Worm (Caenorhabditis elegans) whole organism, young adult: Measurements from ENCODE around the gene srh-46.

ENCODE experiments used
- F10E7.11 ChIP-seq: sonication (generic microtip); optimal IDR thresholded peaks from 2 replicates; lab custom pipeline; 2017; ENCODE audit warnings: mild to moderate bottlenecking, missing genetic modification characterization, moderate library complexity, missing compliant biosample characterization
- F22D6.2 ChIP-seq: sonication (generic microtip); optimal IDR thresholded peaks from 2 replicates; lab custom pipeline; 2016; ENCODE audit warnings: mild to moderate bottlenecking, missing genetic modification characterization, missing compliant biosample characterization
- F37B4.10 ChIP-seq: fragments of 200-800 bp; sonication (Bioruptor generic); IDR thresholded peaks from 2 replicates; pipeline ENCODE4 v1.3.6; 2022; ENCODE audit warnings: missing genetic modification characterization, missing compliant biosample characterization
- F52B5.7 ChIP-seq: sonication (generic microtip); optimal IDR thresholded peaks from 2 replicates; lab custom pipeline; 2016; ENCODE audit warnings: mild to moderate bottlenecking, missing genetic modification characterization, missing compliant biosample characterization
- F55B11.4 ChIP-seq: sonication (generic microtip); optimal IDR thresholded peaks from 2 replicates; lab custom pipeline; 2016; ENCODE audit warnings: missing compliant biosample characterization, missing genetic modification characterization, borderline replicate concordance; ENCODE audit not compliant: insufficient read depth
- K11D2.4 ChIP-seq: fragments of 200-800 bp; sonication (Bioruptor generic); IDR thresholded peaks from 2 replicates; pipeline ENCODE4 v1.3.6; 2022; ENCODE audit warnings: missing genetic modification reagents, missing genetic modification characterization, missing compliant biosample characterization
- Y53F4B.3 ChIP-seq: fragments of 200-800 bp; sonication (Bioruptor generic); IDR thresholded peaks from 2 replicates; pipeline ENCODE4 v1.3.6; 2022; ENCODE audit warnings: missing genetic modification reagents, missing genetic modification characterization, missing compliant biosample characterization
- athp-1 ChIP-seq: sonication (generic microtip); optimal IDR thresholded peaks from 2 replicates; lab custom pipeline; 2017; ENCODE audit warnings: mild to moderate bottlenecking, missing genetic modification characterization, missing compliant biosample characterization
- attf-5 ChIP-seq: fragments of 200-800 bp; sonication (Bioruptor generic); optimal IDR thresholded peaks from 2 replicates; lab custom pipeline; 2018; ENCODE audit warnings: mild to moderate bottlenecking, missing genetic modification characterization, missing compliant biosample characterization
- bed-2 ChIP-seq: fragments of 200-800 bp; sonication (Bioruptor generic); IDR thresholded peaks from 2 replicates; pipeline ENCODE4 v1.3.6; 2022; ENCODE audit warnings: missing genetic modification reagents, missing genetic modification characterization, missing compliant biosample characterization
- ccch-3 ChIP-seq: fragments of 200-800 bp; sonication (Bioruptor generic); optimal IDR thresholded peaks from 2 replicates; lab custom pipeline; 2018; ENCODE audit warnings: mild to moderate bottlenecking, missing genetic modification characterization, missing compliant biosample characterization
- cebp-2 ChIP-seq: fragments of 200-800 bp; sonication (Bioruptor generic); IDR thresholded peaks from 2 replicates; pipeline ENCODE4 v1.3.6; 2022; ENCODE audit warnings: missing genetic modification characterization, missing compliant biosample characterization
- ceh-40 ChIP-seq: fragments of 200-800 bp; sonication (Bioruptor generic); IDR thresholded peaks from 2 replicates; pipeline ENCODE4 v1.3.6; 2022; ENCODE audit warnings: missing genetic modification characterization, missing compliant biosample characterization
- ceh-58 ChIP-seq: fragments of 200-800 bp; sonication (Bioruptor generic); IDR thresholded peaks from 2 replicates; pipeline ENCODE4 v1.3.6; 2022; ENCODE audit warnings: missing genetic modification characterization, missing compliant biosample characterization
- ceh-79 ChIP-seq: sonication (generic microtip); optimal IDR thresholded peaks from 2 replicates; lab custom pipeline; 2017; ENCODE audit warnings: mild to moderate bottlenecking, missing genetic modification characterization, missing compliant biosample characterization
- die-1 ChIP-seq: sonication (generic microtip); optimal IDR thresholded peaks from 2 replicates; lab custom pipeline; 2016; ENCODE audit warnings: missing genotype, mild to moderate bottlenecking, missing genetic modification characterization, missing compliant biosample characterization
- dox-1 ChIP-seq: fragments of 200-800 bp; sonication (Bioruptor generic); IDR thresholded peaks from 2 replicates; pipeline ENCODE4 v1.3.6; 2022; ENCODE audit warnings: missing genetic modification reagents, missing genetic modification characterization, missing compliant biosample characterization
- dpl-1 ChIP-seq: fragments of 150-350 bp; optimal IDR thresholded peaks from 2 replicates; lab custom pipeline; 2014; ENCODE audit warnings: missing biosample characterization, missing genetic modification reagents, missing genetic modification characterization
- egl-18 ChIP-seq: fragments of 200-800 bp; sonication (Bioruptor generic); IDR thresholded peaks from 2 replicates; pipeline ENCODE4 v1.3.6; 2022; ENCODE audit warnings: missing genetic modification reagents, missing genetic modification characterization, missing compliant biosample characterization
- fkh-3 ChIP-seq: sonication (generic microtip); optimal IDR thresholded peaks from 2 replicates; lab custom pipeline; 2016; ENCODE audit warnings: mild to moderate bottlenecking, missing genetic modification characterization, missing compliant biosample characterization
- hlh-26 ChIP-seq: fragments of 200-800 bp; sonication (Bioruptor generic); conservative IDR thresholded peaks from 2 replicates; pipeline ENCODE4 v1.3.6; 2022; ENCODE audit warnings: missing genetic modification reagents, missing genetic modification characterization, missing compliant biosample characterization
- hsf-1 ChIP-seq: fragments of 200-800 bp; sonication (Bioruptor generic); IDR thresholded peaks from 2 replicates; pipeline ENCODE4 v1.3.6; 2022; ENCODE audit warnings: missing genetic modification reagents, missing genetic modification characterization, missing compliant biosample characterization
- lag-1 ChIP-seq: fragments of 200-800 bp; sonication (Bioruptor generic); IDR thresholded peaks from 2 replicates; pipeline ENCODE4 v1.3.6; 2022; ENCODE audit warnings: missing genetic modification reagents, missing genetic modification characterization, missing compliant biosample characterization
- let-526 ChIP-seq: fragments of 200-800 bp; sonication (Bioruptor generic); IDR thresholded peaks from 2 replicates; pipeline ENCODE4 v1.3.6; 2022; ENCODE audit warnings: missing genetic modification reagents, missing genetic modification characterization, missing compliant biosample characterization
- let-607 ChIP-seq, 2 experiments: fragments of 200-800 bp in 1 of 2; sonication (Bioruptor generic) in 1 of 2; sonication (generic microtip) in 1 of 2; optimal IDR thresholded peaks; 2 replicates each; lab custom pipeline; 2016 to 2018; ENCODE audit warnings: mild to moderate bottlenecking in 2 of 2, missing compliant biosample characterization in 2 of 2, missing genetic modification characterization in 2 of 2, moderate library complexity in 2 of 2, missing genotype in 1 of 2
- lin-40 ChIP-seq: sonication (generic microtip); optimal IDR thresholded peaks from 2 replicates; lab custom pipeline; 2016; ENCODE audit warnings: missing genetic modification characterization, mild to moderate bottlenecking, missing compliant biosample characterization, missing genotype, missing genetic modification reagents
- lir-1 ChIP-seq: fragments of 200-800 bp; sonication (Bioruptor generic); conservative IDR thresholded peaks from 2 replicates; pipeline ENCODE4 v1.3.6; 2022; ENCODE audit warnings: missing genetic modification reagents, missing genetic modification characterization, missing compliant biosample characterization
- lsl-1 ChIP-seq: fragments of 200-800 bp; sonication (Bioruptor generic); optimal IDR thresholded peaks from 2 replicates; lab custom pipeline; 2018; ENCODE audit warnings: mild to moderate bottlenecking, missing genetic modification characterization, moderate library complexity, missing compliant biosample characterization
- madf-10 ChIP-seq: sonication (generic microtip); optimal IDR thresholded peaks from 2 replicates; lab custom pipeline; 2016; ENCODE audit warnings: mild to moderate bottlenecking, missing genetic modification characterization, missing compliant biosample characterization
- madf-6 ChIP-seq: fragments of 200-800 bp; sonication (Bioruptor generic); IDR thresholded peaks from 2 replicates; pipeline ENCODE4 v1.3.6; 2022; ENCODE audit warnings: missing genetic modification reagents, missing genetic modification characterization, missing compliant biosample characterization
- mcd-1 ChIP-seq: fragments of 200-800 bp; sonication (Bioruptor generic); IDR thresholded peaks from 2 replicates; pipeline ENCODE4 v1.3.6; 2022; ENCODE audit warnings: missing genetic modification reagents, missing genetic modification characterization, missing compliant biosample characterization
- mel-28 ChIP-seq: sonication (generic microtip); optimal IDR thresholded peaks from 2 replicates; lab custom pipeline; 2016; ENCODE audit warnings: borderline replicate concordance, mild to moderate bottlenecking, missing genetic modification characterization, missing compliant biosample characterization
- nfya-1 ChIP-seq: sonication (generic microtip); optimal IDR thresholded peaks from 2 replicates; lab custom pipeline; 2017; ENCODE audit warnings: antibody characterized with exemption, missing compliant biosample characterization, missing genetic modification characterization, borderline replicate concordance; ENCODE audit not compliant: insufficient read depth
- nfya-2 ChIP-seq: fragments of 200-800 bp; sonication (Bioruptor generic); IDR thresholded peaks from 2 replicates; pipeline ENCODE4 v1.3.6; 2022; ENCODE audit warnings: missing genetic modification reagents, missing genetic modification characterization, missing compliant biosample characterization
- nhr-80 ChIP-seq: sonication (generic microtip); optimal IDR thresholded peaks from 2 replicates; lab custom pipeline; 2016; ENCODE audit warnings: missing genetic modification characterization, missing compliant biosample characterization
- rcor-1 ChIP-seq: fragments of 200-800 bp; sonication (Bioruptor generic); IDR thresholded peaks from 2 replicates; pipeline ENCODE4 v1.3.6; 2022; ENCODE audit warnings: missing genetic modification reagents, missing genetic modification characterization, missing compliant biosample characterization
- rpc-1 ChIP-seq, 2 experiments: fragments of 150-350 bp in 1 of 2; sonication (generic microtip) in 1 of 2; optimal IDR thresholded peaks; 2 replicates each; lab custom pipeline; 2014 to 2018; ENCODE audit warnings: missing biosample characterization in 1 of 2, missing genetic modification characterization in 1 of 2, missing genetic modification reagents in 1 of 2, missing genotype in 1 of 2
- sea-2 ChIP-seq: fragments of 200-800 bp; sonication (Bioruptor generic); IDR thresholded peaks from 2 replicates; pipeline ENCODE4 v1.3.6; 2022; ENCODE audit warnings: missing genetic modification characterization, missing compliant biosample characterization
- snpc-1.3 ChIP-seq: sonication (generic microtip); optimal IDR thresholded peaks from 2 replicates; lab custom pipeline; 2017; ENCODE audit warnings: missing genetic modification characterization, mild to moderate bottlenecking, missing compliant biosample characterization, antibody characterized with exemption, moderate library complexity, missing genotype, missing genetic modification reagents; ENCODE audit not compliant: insufficient read depth
- tbp1 ChIP-seq: fragments of 200-800 bp; sonication (Bioruptor generic); optimal IDR thresholded peaks from 2 replicates; lab custom pipeline; 2018; ENCODE audit warnings: mild to moderate bottlenecking, missing genetic modification characterization, missing compliant biosample characterization
- tbx-9 ChIP-seq: sonication (generic microtip); optimal IDR thresholded peaks from 2 replicates; lab custom pipeline; 2016; ENCODE audit warnings: borderline replicate concordance, missing genetic modification characterization, inconsistent platforms, missing compliant biosample characterization
- zfh-2 ChIP-seq: fragments of 200-800 bp; sonication (Bioruptor generic); conservative IDR thresholded peaks from 2 replicates; pipeline ENCODE4 v1.3.6; 2022; ENCODE audit warnings: missing genetic modification reagents, missing genetic modification characterization, missing compliant biosample characterization
- ztf-18 ChIP-seq: sonication (generic microtip); optimal IDR thresholded peaks from 2 replicates; lab custom pipeline; 2016; ENCODE audit warnings: missing genotype, mild to moderate bottlenecking, missing genetic modification characterization, missing compliant biosample characterization
- ztf-25 ChIP-seq: fragments of 200-800 bp; sonication (Bioruptor generic); IDR thresholded peaks from 2 replicates; pipeline ENCODE4 v1.3.6; 2022; ENCODE audit warnings: missing genetic modification reagents, missing genetic modification characterization, missing compliant biosample characterization
- ztf-26 ChIP-seq: sonication (generic microtip); optimal IDR thresholded peaks from 2 replicates; lab custom pipeline; 2017; ENCODE audit warnings: missing genetic modification characterization, missing compliant biosample characterization
- ztf-28 ChIP-seq: fragments of 200-800 bp; sonication (Bioruptor generic); IDR thresholded peaks from 2 replicates; pipeline ENCODE4 v1.3.6; 2022; ENCODE audit warnings: missing genetic modification reagents, missing genetic modification characterization, missing compliant biosample characterization
- ztf-6 ChIP-seq: fragments of 200-800 bp; sonication (Bioruptor generic); IDR thresholded peaks from 2 replicates; pipeline ENCODE4 v1.3.6; 2022; ENCODE audit warnings: missing genetic modification reagents, missing genetic modification characterization, missing compliant biosample characterization

The srh-46 gene

DNA sequence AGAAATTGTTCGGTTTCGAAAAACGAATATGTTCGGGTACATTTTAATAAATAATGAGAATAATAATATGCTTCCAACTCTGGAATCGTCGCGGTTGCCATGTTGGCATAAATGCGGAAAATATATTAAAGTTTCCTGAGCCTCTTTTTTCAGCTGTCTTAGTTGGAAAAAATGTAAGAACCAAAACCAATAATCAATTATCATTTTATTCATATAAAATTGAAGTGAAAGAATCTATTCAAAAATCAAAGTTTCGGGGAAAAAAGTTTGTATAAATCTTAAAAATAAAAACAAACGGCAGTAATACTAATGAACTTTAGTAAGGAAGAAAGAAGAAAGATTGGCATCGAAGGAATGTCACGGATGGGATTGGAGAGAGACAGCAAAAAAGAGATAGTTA, 2.2 kb upstream of the srh-46 start, which contains the start of gene srh-45:
srh-45 (minus strand) TSS at position 101 of the 400 bp plus-strand sequence.
- no peak for TF ChIP-seq mcd-1 (GFP tag; lab: Robert Waterston, UW)
- TF ChIP-seq lir-1: no peak
- no peak for TF ChIP-seq lin-40 (tag; lab: Kevin White, UChicago)
- no peak for TF ChIP-seq F22D6.2 (tag; lab: Kevin White, UChicago)
- TF ChIP-seq ztf-28 (GFP tag; lab: Robert Waterston, UW): no peak
- TF ChIP-seq F55B11.4: no peak
- no peak for TF ChIP-seq hlh-26 (GFP tag; lab: Robert Waterston, UW)
- TF ChIP-seq madf-6 (GFP tag; lab: Robert Waterston, UW): no peak
- TF ChIP-seq ceh-40: no peak
- TF ChIP-seq tbx-9 (tag; lab: Kevin White, UChicago): no peak
- TF ChIP-seq die-1: no peak
- TF ChIP-seq athp-1 (tag; lab: Kevin White, UChicago): no peak
- no peak for TF ChIP-seq K11D2.4 (GFP tag; lab: Robert Waterston, UW)
- no peak for TF ChIP-seq F10E7.11 (tag; lab: Kevin White, UChicago)
- TF ChIP-seq nfya-1 (tag; lab: Kevin White, UChicago): no peak
- TF ChIP-seq bed-2: no peak
- TF ChIP-seq nfya-2: no peak
- TF ChIP-seq ceh-79 (tag; lab: Kevin White, UChicago): no peak

DNA sequence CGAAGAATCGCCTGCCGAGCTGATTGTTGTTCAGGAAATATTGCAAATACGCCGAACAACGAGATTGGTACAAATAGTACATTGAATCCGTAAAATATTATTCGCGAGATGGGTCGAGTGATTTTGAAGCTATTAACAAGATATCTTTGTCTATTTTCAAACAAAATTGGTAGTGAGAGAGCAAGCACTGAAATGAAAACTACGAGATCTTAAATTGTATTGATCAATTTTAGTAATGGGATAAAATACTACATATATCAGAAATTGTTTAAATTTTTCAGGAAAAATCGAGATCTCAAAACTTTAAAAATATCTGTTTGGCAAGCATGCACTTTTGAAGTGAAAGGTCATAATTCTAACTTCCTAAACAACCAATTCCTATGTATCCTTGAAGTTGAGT, 1.5 kb upstream of the srh-46 start:
- no peak for TF ChIP-seq cebp-2
- no peak for TF ChIP-seq F37B4.10 (GFP tag; lab: Robert Waterston, UW)
- TF ChIP-seq let-607 (tag; optimal IDR thresholded peaks at IDR 0.05; lab: Kevin White, UChicago): no peak
- TF ChIP-seq ccch-3 (GFP tag; lab: Kevin White, UChicago): no peak
- no peak for TF ChIP-seq ztf-26
- TF ChIP-seq mel-28 (tag; lab: Kevin White, UChicago): no peak
- no peak for TF ChIP-seq dpl-1 (GFP tag; lab: Kevin White, UChicago)
- TF ChIP-seq nfya-1 (tag; lab: Kevin White, UChicago): no peak
- no peak for TF ChIP-seq sea-2 (GFP tag; lab: Robert Waterston, UW)
- no peak for TF ChIP-seq ztf-25
- TF ChIP-seq rcor-1: no peak
- no peak for TF ChIP-seq let-526
- TF ChIP-seq lsl-1: no peak
- TF ChIP-seq zfh-2 (GFP tag; lab: Robert Waterston, UW): no peak
- TF ChIP-seq dox-1 (GFP tag; lab: Robert Waterston, UW): no peak
- TF ChIP-seq snpc-1.3 (tag; lab: Kevin White, UChicago): no peak
- TF ChIP-seq lag-1 (GFP tag; lab: Robert Waterston, UW): no peak
- no peak for TF ChIP-seq ceh-58 (GFP tag; lab: Robert Waterston, UW)
- TF ChIP-seq ztf-6 (GFP tag; lab: Robert Waterston, UW): no peak
- no peak for TF ChIP-seq tbp1 (GFP tag; lab: Kevin White, UChicago)
- TF ChIP-seq, all 124 proteins: peak for 0

DNA sequence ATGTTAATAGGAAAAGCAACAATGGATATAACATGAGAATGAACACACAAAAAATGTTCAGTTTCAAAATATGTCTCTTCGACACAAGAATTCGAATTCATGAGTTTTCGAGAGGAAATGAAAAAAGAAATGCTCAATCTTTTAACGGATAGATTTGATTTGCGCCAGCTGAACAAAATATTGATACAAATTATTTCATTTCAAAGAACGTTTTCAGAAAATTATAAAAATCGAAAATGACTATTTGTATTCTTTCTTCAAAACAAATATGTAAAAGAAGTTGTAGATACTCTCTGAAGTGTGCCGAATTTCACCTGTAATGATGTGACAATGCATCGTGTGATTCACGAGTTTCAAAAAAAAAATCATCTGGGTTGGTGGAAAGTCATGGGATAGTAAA, 2.1 kb downstream of the srh-46 start, which contains the start of gene srh-47:
srh-47 (minus strand) TSS at position 101 of the 400 bp plus-strand sequence.
- TF ChIP-seq F52B5.7 (no peak), egl-18 (no peak), Y53F4B.3 (GFP tag; lab: Robert Waterston, UW) (no peak), madf-10 (tag; lab: Kevin White, UChicago) (no peak), rpc-1 (optimal IDR thresholded peaks at IDR 0.05; lab: Kevin White, UChicago) (no peak), rpc-1 (tag; optimal IDR thresholded peaks at IDR 0.05; lab: Kevin White, UChicago) (no peak), hsf-1 (GFP tag; lab: Robert Waterston, UW) (no peak), zfh-2 (GFP tag; lab: Robert Waterston, UW) (no peak), ztf-18 (tag; lab: Kevin White, UChicago) (no peak), snpc-1.3 (tag; lab: Kevin White, UChicago) (no peak), nhr-80 (tag; lab: Kevin White, UChicago) (no peak), fkh-3 (no peak), attf-5 (GFP tag; lab: Kevin White, UChicago) (no peak), madf-6 (GFP tag; lab: Robert Waterston, UW) (no peak)
